Worm (Caenorhabditis elegans) whole organism, mixed stage, embryonic: Measurements from ENCODE around the gene C14H10.3.

Experiments
- M03D4.4 ChIP-seq: sonication (generic microtip); optimal IDR thresholded peaks from 2 replicates; lab custom pipeline; 2017; ENCODE audit warnings: mild to moderate bottlenecking, missing genetic modification characterization, missing compliant biosample characterization
- bed-3 ChIP-seq: fragments of 200-800 bp; sonication (Bioruptor generic); optimal IDR thresholded peaks from 3 replicates; lab custom pipeline; 2018; ENCODE audit warnings: mild to moderate bottlenecking, missing genetic modification characterization, moderate library complexity, missing compliant biosample characterization
- blmp-1 ChIP-seq: fragments of 150-350 bp; optimal IDR thresholded peaks from 2 replicates; lab custom pipeline; 2014; ENCODE audit warnings: missing biosample characterization, missing genetic modification characterization
- ceh-39 ChIP-seq: fragments of 150-350 bp; optimal IDR thresholded peaks from 2 replicates; lab custom pipeline; 2014; ENCODE audit warnings: missing biosample characterization, missing genetic modification characterization
- ceh-43 ChIP-seq: fragments of 200-800 bp; sonication (Bioruptor generic); optimal IDR thresholded peaks from 2 replicates; lab custom pipeline; 2018; ENCODE audit warnings: mild to moderate bottlenecking, missing genetic modification characterization, moderate library complexity, missing compliant biosample characterization
- ceh-83 ChIP-seq: fragments of 200-800 bp; sonication (Bioruptor generic); optimal IDR thresholded peaks from 2 replicates; lab custom pipeline; 2018; ENCODE audit warnings: mild to moderate bottlenecking, missing genetic modification characterization, missing compliant biosample characterization
- ces-1 ChIP-seq: fragments of 150-350 bp; optimal IDR thresholded peaks from 2 replicates; lab custom pipeline; 2014; ENCODE audit warnings: missing biosample characterization, missing genetic modification reagents, missing genetic modification characterization
- cnd-1 ChIP-seq: fragments of 200-800 bp; sonication (Bioruptor generic); optimal IDR thresholded peaks from 2 replicates; lab custom pipeline; 2018; ENCODE audit warnings: mild to moderate bottlenecking, missing genetic modification characterization, missing compliant biosample characterization
- drap-1 ChIP-seq: fragments of 200-800 bp; sonication (Bioruptor generic); optimal IDR thresholded peaks from 3 replicates; lab custom pipeline; 2018; ENCODE audit warnings: mild to moderate bottlenecking, missing genetic modification characterization, missing compliant biosample characterization
- elt-1 ChIP-seq: sonication (generic microtip); optimal IDR thresholded peaks from 2 replicates; lab custom pipeline; 2017; ENCODE audit warnings: missing genetic modification characterization, mild to moderate bottlenecking, missing compliant biosample characterization, antibody characterized with exemption, moderate library complexity, borderline replicate concordance; ENCODE audit not compliant: insufficient read depth
- elt-3 ChIP-seq: fragments of 150-350 bp; optimal IDR thresholded peaks from 2 replicates; lab custom pipeline; 2014; ENCODE audit warnings: missing biosample characterization, missing genetic modification characterization
- flh-1 ChIP-seq: fragments of 200-800 bp; sonication (Bioruptor generic); optimal IDR thresholded peaks from 2 replicates; lab custom pipeline; 2018; ENCODE audit warnings: mild to moderate bottlenecking, missing genetic modification characterization, moderate library complexity, missing compliant biosample characterization
- ham-2 ChIP-seq: fragments of 200-800 bp; sonication (Bioruptor generic); optimal IDR thresholded peaks from 2 replicates; lab custom pipeline; 2018; ENCODE audit warnings: mild to moderate bottlenecking, missing genetic modification characterization, missing compliant biosample characterization
- hlh-1 ChIP-seq: fragments of 150-350 bp; optimal IDR thresholded peaks from 2 replicates; lab custom pipeline; 2014; ENCODE audit warnings: missing biosample characterization, missing genetic modification reagents, missing genetic modification characterization
- lin-13 ChIP-seq: fragments of 150-350 bp; optimal IDR thresholded peaks from 2 replicates; lab custom pipeline; 2014; ENCODE audit warnings: missing biosample characterization, missing genetic modification characterization
- lin-32 ChIP-seq: fragments of 200-800 bp; sonication (Bioruptor generic); optimal IDR thresholded peaks from 2 replicates; lab custom pipeline; 2018; ENCODE audit warnings: mild to moderate bottlenecking, missing genetic modification characterization, missing compliant biosample characterization
- lsy-2 ChIP-seq: fragments of 150-350 bp; optimal IDR thresholded peaks from 2 replicates; lab custom pipeline; 2014; ENCODE audit warnings: missing biosample characterization, missing genetic modification characterization
- mab-5 ChIP-seq: fragments of 150-350 bp; optimal IDR thresholded peaks from 2 replicates; lab custom pipeline; 2014; ENCODE audit warnings: missing biosample characterization, missing genetic modification characterization
- mep-1 ChIP-seq: fragments of 150-350 bp; optimal IDR thresholded peaks from 2 replicates; lab custom pipeline; 2017; ENCODE audit warnings: missing biosample characterization, missing genetic modification reagents, missing genetic modification characterization, inconsistent platforms
- mls-2 ChIP-seq: sonication (generic microtip); optimal IDR thresholded peaks from 2 replicates; lab custom pipeline; 2016; ENCODE audit warnings: mild to moderate bottlenecking, missing genetic modification characterization, moderate library complexity, missing compliant biosample characterization
- nhr-12 ChIP-seq: fragments of 150-350 bp; optimal IDR thresholded peaks from 2 replicates; lab custom pipeline; 2014; ENCODE audit warnings: missing biosample characterization, missing genetic modification characterization
- nhr-2 ChIP-seq: fragments of 150-350 bp; optimal IDR thresholded peaks from 2 replicates; lab custom pipeline; 2014; ENCODE audit warnings: missing biosample characterization, missing genetic modification characterization
- nhr-237 ChIP-seq: fragments of 150-350 bp; optimal IDR thresholded peaks from 2 replicates; lab custom pipeline; 2014; ENCODE audit warnings: missing biosample characterization, missing genetic modification characterization
- nhr-28 ChIP-seq: fragments of 150-350 bp; optimal IDR thresholded peaks from 2 replicates; lab custom pipeline; 2014; ENCODE audit warnings: missing biosample characterization, missing genetic modification characterization
- nhr-76 ChIP-seq: sonication (generic microtip); optimal IDR thresholded peaks from 2 replicates; lab custom pipeline; 2017; ENCODE audit warnings: missing biosample characterization, missing genetic modification characterization
- pha-4 ChIP-seq: fragments of 150-350 bp; optimal IDR thresholded peaks from 2 replicates; lab custom pipeline; 2018; ENCODE audit warnings: missing biosample characterization, missing genetic modification reagents, missing genetic modification characterization
- sem-2 ChIP-seq: fragments of 200-800 bp; sonication (Bioruptor generic); optimal IDR thresholded peaks from 2 replicates; lab custom pipeline; 2018; ENCODE audit warnings: mild to moderate bottlenecking, missing genetic modification characterization, missing compliant biosample characterization
- snpc-4 ChIP-seq: fragments of 150-350 bp; optimal IDR thresholded peaks from 2 replicates; lab custom pipeline; 2014; ENCODE audit warnings: missing biosample characterization, missing genetic modification characterization
- sptf-1 ChIP-seq: sonication (generic microtip); optimal IDR thresholded peaks from 2 replicates; lab custom pipeline; 2017; ENCODE audit warnings: mild to moderate bottlenecking, missing genetic modification characterization, moderate library complexity, missing compliant biosample characterization
- tbx-8 ChIP-seq: fragments of 200-800 bp; sonication (Bioruptor generic); optimal IDR thresholded peaks from 2 replicates; lab custom pipeline; 2018; ENCODE audit warnings: mild to moderate bottlenecking, missing genetic modification characterization, moderate library complexity, missing compliant biosample characterization
- unc-120 ChIP-seq: sonication (generic microtip); optimal IDR thresholded peaks from 2 replicates; lab custom pipeline; 2017; ENCODE audit warnings: missing genetic modification characterization, missing compliant biosample characterization; ENCODE audit not compliant: poor library complexity, severe bottlenecking
- unc-39 ChIP-seq: fragments of 150-350 bp; optimal IDR thresholded peaks from 2 replicates; lab custom pipeline; 2014; ENCODE audit warnings: missing biosample characterization, missing genetic modification characterization
- unc-62 ChIP-seq: fragments of 150-350 bp; optimal IDR thresholded peaks from 2 replicates; lab custom pipeline; 2014; ENCODE audit warnings: missing biosample characterization, missing genetic modification reagents, missing genetic modification characterization
- zip-8 ChIP-seq: fragments of 150-350 bp; optimal IDR thresholded peaks from 2 replicates; lab custom pipeline; 2014; ENCODE audit warnings: missing biosample characterization, missing genetic modification characterization
- ztf-11 ChIP-seq: fragments of 150-350 bp; optimal IDR thresholded peaks from 2 replicates; lab custom pipeline; 2014; ENCODE audit warnings: missing biosample characterization, missing genetic modification characterization

The C14H10.3 gene

ce11 chrX:10206008-10206407, 21.9 kb downstream of the C14H10.3 start:
- TF ChIP-seq pha-4 (tag; lab: Kevin White, UChicago), result no peak
- no peak for TF ChIP-seq snpc-4 (tag; lab: Kevin White, UChicago)
- TF ChIP-seq lsy-2, result no peak
- TF ChIP-seq ces-1, result no peak
- no peak for TF ChIP-seq M03D4.4 (tag; lab: Kevin White, UChicago)
- no peak for TF ChIP-seq sem-2 (GFP tag; lab: Kevin White, UChicago)
- TF ChIP-seq nhr-2, result peak; percentile 71
- TF ChIP-seq cnd-1, result no peak
- TF ChIP-seq zip-8 (tag; lab: Kevin White, UChicago), result peak; percentile 96
- TF ChIP-seq flh-1 (GFP tag; lab: Kevin White, UChicago), result no peak

ce11 chrX:10205321-10205720, 22.6 kb downstream of the C14H10.3 start, which contains the start of gene sex-1:
Gene sex-1 (minus strand): TSS chrX:10205421.
- TF ChIP-seq ces-1 (no peak), elt-1 (tag; lab: Kevin White, UChicago) (peak; percentile 11)

- TF ChIP-seq M03D4.4 (tag; lab: Kevin White, UChicago), result no peak
- TF ChIP-seq flh-1 (GFP tag; lab: Kevin White, UChicago), result no peak
- TF ChIP-seq sptf-1 (tag; lab: Kevin White, UChicago), result peak; percentile 21
- no peak for TF ChIP-seq mab-5 (tag; lab: Kevin White, UChicago)
- TF ChIP-seq zip-8 (tag; lab: Kevin White, UChicago), result peak; percentile 94
- peak; percentile 72 for TF ChIP-seq lsy-2
- TF ChIP-seq lin-13 (tag; lab: Kevin White, UChicago), result no peak
- TF ChIP-seq mls-2 (tag; lab: Kevin White, UChicago), result peak; percentile 21
- TF ChIP-seq drap-1 (GFP tag; lab: Kevin White, UChicago), result no peak
- peak; percentile 53 for TF ChIP-seq blmp-1 (tag; lab: Kevin White, UChicago)
- TF ChIP-seq ceh-43 (GFP tag; lab: Kevin White, UChicago), result no peak
- no peak for TF ChIP-seq elt-1 (tag; lab: Kevin White, UChicago)
- no peak for TF ChIP-seq snpc-4 (tag; lab: Kevin White, UChicago)
- TF ChIP-seq elt-3 (tag; lab: Kevin White, UChicago), result no peak
- TF ChIP-seq bed-3 (GFP tag; lab: Kevin White, UChicago), result no peak
- TF ChIP-seq ces-1, result no peak
- no peak for TF ChIP-seq pha-4 (tag; lab: Kevin White, UChicago)
- TF ChIP-seq ztf-11 (tag; lab: Kevin White, UChicago), result peak; percentile 24
- TF ChIP-seq hlh-1 (tag; lab: Kevin White, UChicago), result no peak
- TF ChIP-seq unc-39 (tag; lab: Kevin White, UChicago), result no peak
- no peak for TF ChIP-seq unc-120
- peak; percentile 70 for TF ChIP-seq nhr-2
- TF ChIP-seq lin-32 (GFP tag; lab: Kevin White, UChicago), result no peak
- no peak for TF ChIP-seq ceh-83 (GFP tag; lab: Kevin White, UChicago)
- peak; percentile 0 for TF ChIP-seq mep-1 (tag; lab: Kevin White, UChicago)
- no peak for TF ChIP-seq sem-2 (GFP tag; lab: Kevin White, UChicago)
- peak; percentile 58 for TF ChIP-seq ceh-39 (tag; lab: Kevin White, UChicago)
- TF ChIP-seq nhr-76 (tag; lab: Kevin White, UChicago), result no peak
- no peak for TF ChIP-seq nhr-237
- peak; percentile 57 for TF ChIP-seq cnd-1
- TF ChIP-seq ham-2 (GFP tag; lab: Kevin White, UChicago), result peak; percentile 40
- no peak for TF ChIP-seq nhr-28 (tag; lab: Kevin White, UChicago)
- TF ChIP-seq tbx-8 (GFP tag; lab: Kevin White, UChicago), result no peak
- TF ChIP-seq unc-62 (GFP tag; lab: Kevin White, UChicago), result peak; percentile 85
- TF ChIP-seq nhr-12 (tag; lab: Kevin White, UChicago), result no peak
Measured at ce11 chrX:10204313-10205063, 23.4 kb downstream of the C14H10.3 start.
